Worm (Caenorhabditis elegans) whole organism, L4 larva: ENCODE results near the gene C55A1.11.

ENCODE experiments used
- lin-13 ChIP-seq: fragments of 150-350 bp; optimal IDR thresholded peaks from 2 replicates; lab custom pipeline; 2014; ENCODE audit warnings: missing biosample characterization, missing genetic modification reagents, missing genetic modification characterization
- madf-5 ChIP-seq, 2 experiments: fragments of 200-800 bp; sonication (Bioruptor generic); IDR thresholded peaks; 2 replicates each; pipeline ENCODE4 v1.3.6; 2022; ENCODE audit warnings: missing compliant biosample characterization in 2 of 2, missing genetic modification characterization in 2 of 2
- mdl-1 ChIP-seq, 2 experiments: fragments of 150-350 bp in 1 of 2; sonication (generic microtip) in 1 of 2; optimal IDR thresholded peaks; 2 replicates each; lab custom pipeline; 2014 to 2017; ENCODE audit warnings: missing biosample characterization in 2 of 2, missing genetic modification characterization in 2 of 2
- snpc-1.2 ChIP-seq: fragments of 200-800 bp; sonication (Bioruptor generic); IDR thresholded peaks from 2 replicates; pipeline ENCODE4 v1.3.6; 2022; ENCODE audit warnings: missing genetic modification reagents, missing genetic modification characterization, missing compliant biosample characterization

DNA sequence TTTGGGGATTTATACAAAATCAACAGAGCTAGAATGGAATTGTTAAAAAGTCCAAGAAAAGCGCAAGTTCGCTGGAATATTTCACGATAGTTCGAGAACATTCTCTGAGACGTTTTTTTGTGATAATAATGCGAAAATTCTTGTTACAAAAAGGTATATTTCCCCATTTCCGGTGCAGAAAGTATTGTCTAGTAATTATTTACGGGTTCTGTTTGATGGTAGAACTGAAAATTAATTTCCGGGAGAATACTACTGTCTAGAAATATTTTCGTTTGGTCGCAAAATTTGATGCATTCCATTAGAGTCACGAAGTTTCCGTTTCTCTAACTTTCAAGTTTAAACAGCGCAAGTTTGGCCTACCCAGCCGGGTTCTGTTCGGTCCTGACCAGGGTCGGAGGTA lies 3.9 kb downstream of the C55A1.11 start, which contains the start of gene str-248:
- no peak for TF ChIP-seq madf-5 (GFP tag; IDR thresholded peaks at IDR 0.05; lab: Robert Waterston, UW)
- TF ChIP-seq snpc-1.2 = no peak
- TF ChIP-seq lin-13 (GFP tag; lab: Kevin White, UChicago) = no peak
- TF ChIP-seq mdl-1 (tag; optimal IDR thresholded peaks at IDR 0.05; lab: Kevin White, UChicago) = no peak
